Worm (Caenorhabditis elegans): ENCODE results near the gene F38A5.22.

The F38A5.22 gene

DNA sequence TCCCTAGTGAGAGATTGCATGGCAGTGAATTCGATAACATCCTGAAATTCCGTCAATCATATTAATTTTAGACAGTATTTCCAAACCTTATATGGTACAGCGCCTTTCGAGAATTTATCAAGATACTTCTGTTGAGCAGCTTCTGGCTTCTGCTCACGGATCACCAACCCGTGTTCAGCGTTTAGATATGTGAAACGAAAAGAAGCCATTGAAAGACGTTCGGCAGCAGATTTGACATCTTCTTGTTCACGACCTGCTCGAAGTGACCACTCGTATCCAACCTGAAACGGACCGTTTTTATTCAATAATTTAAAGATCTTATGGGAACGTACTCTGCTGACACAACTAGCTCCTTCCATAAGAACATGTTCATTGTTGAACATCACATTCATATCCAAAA is 14.1 kb downstream of the F38A5.22 start:
- TF ChIP-seq che-1 (tag; optimal IDR thresholded peaks at IDR 0.05), result no peak
- no peak for TF ChIP-seq dve-1 (tag; optimal IDR thresholded peaks at IDR 0.05)
- no peak for TF ChIP-seq C38D4.7 (GFP tag; optimal IDR thresholded peaks at IDR 0.05)
- TF ChIP-seq madf-2 (tag; optimal IDR thresholded peaks at IDR 0.05), result no peak
- TF ChIP-seq unc-55 (GFP tag; optimal IDR thresholded peaks at IDR 0.05), result no peak
- no peak for TF ChIP-seq dmd-4 (tag; optimal IDR thresholded peaks at IDR 0.05; ENCODE audit: borderline replicate concordance)
- TF ChIP-seq ceh-48 (tag; optimal IDR thresholded peaks at IDR 0.05), result no peak
- no peak for TF ChIP-seq nfya-1 (tag; optimal IDR thresholded peaks at IDR 0.05)
- no peak for TF ChIP-seq ceh-34 (tag; optimal IDR thresholded peaks at IDR 0.05)

DNA sequence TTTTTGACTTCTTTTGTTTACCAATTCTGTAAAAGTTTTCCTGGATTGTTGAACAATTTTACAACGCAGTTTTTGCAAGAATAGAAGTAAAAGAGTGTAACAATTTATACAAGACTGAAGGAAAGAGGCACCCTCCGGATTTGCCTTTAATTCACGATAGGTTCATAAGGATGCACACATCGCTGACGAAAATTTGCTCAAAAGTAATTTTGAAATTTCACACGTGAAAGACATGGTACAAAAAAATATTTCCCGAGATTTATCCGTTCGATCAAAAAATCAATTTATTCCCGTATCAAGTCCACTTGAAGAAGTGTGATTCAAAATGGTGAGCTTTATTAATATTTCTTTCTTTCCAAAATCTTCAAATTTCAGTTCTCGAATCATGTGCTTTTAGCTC is 17.8 kb downstream of the F38A5.22 start, which contains the start of gene C43G2.3:
TSS of gene C43G2.3 (plus strand) at position 301 of the 400 bp plus-strand sequence.
- no peak for TF ChIP-seq ceh-45 (GFP tag; IDR thresholded peaks at IDR 0.05)

DNA sequence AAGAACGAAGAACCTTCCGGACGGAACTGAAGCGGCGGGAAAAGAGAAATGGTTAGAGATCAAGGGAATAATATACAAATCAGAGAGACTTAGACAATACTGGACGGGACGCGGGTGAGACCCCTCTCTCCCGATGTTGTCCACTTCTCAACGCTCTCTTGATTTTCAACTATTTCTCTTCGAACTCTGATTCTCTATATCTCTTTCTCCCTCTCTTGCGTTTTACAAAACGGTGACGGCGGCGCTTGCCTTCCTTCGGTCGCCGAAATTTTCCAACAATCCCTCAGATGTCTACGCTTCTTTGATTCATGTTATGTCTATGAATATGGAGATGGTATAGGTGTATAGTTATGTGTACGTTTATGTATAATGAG is 19.0 kb downstream of the F38A5.22 start:
- TF ChIP-seq dve-1 (tag; optimal IDR thresholded peaks at IDR 0.05) (no peak), ttx-3 (tag; optimal IDR thresholded peaks at IDR 0.05) (no peak), eyg-1 (tag; optimal IDR thresholded peaks at IDR 0.05) (no peak), hlh-6 (tag; optimal IDR thresholded peaks at IDR 0.05) (no peak), fkh-10 (GFP tag; optimal IDR thresholded peaks at IDR 0.05) (no peak), ceh-22 (tag; optimal IDR thresholded peaks at IDR 0.05) (peak; percentile 29), unc-42 (tag; optimal IDR thresholded peaks at IDR 0.05) (no peak), che-1 (tag; optimal IDR thresholded peaks at IDR 0.05) (no peak), hlh-13 (GFP tag; optimal IDR thresholded peaks at IDR 0.05) (no peak), sox-4 (tag; optimal IDR thresholded peaks at IDR 0.05) (no peak), fkh-6 (tag; optimal IDR thresholded peaks at IDR 0.05) (no peak), nhr-232 (tag; optimal IDR thresholded peaks at IDR 0.05) (no peak), dmd-4 (tag; optimal IDR thresholded peaks at IDR 0.05; ENCODE audit: borderline replicate concordance) (no peak), nhr-11 (tag; optimal IDR thresholded peaks at IDR 0.05) (no peak), elt-4 (tag; optimal IDR thresholded peaks at IDR 0.05) (no peak), hlh-8 (tag; optimal IDR thresholded peaks at IDR 0.05) (no peak), pat-9 (tag; optimal IDR thresholded peaks at IDR 0.05) (no peak), lin-11 (tag; optimal IDR thresholded peaks at IDR 0.05) (no peak), T23F11.4 (GFP tag; optimal IDR thresholded peaks at IDR 0.05) (no peak), ztf-16 (tag; optimal IDR thresholded peaks at IDR 0.05) (no peak), pha-4 (tag; optimal IDR thresholded peaks at IDR 0.05) (no peak), ceh-18 (tag; optimal IDR thresholded peaks at IDR 0.05) (peak; percentile 17), ceh-30 (tag; optimal IDR thresholded peaks at IDR 0.05) (peak; percentile 23), npax-4 (tag; optimal IDR thresholded peaks at IDR 0.05) (no peak), tbx-2 (tag; optimal IDR thresholded peaks at IDR 0.05) (peak; percentile 54), C38D4.7 (GFP tag; optimal IDR thresholded peaks at IDR 0.05) (no peak), ceh-48 (tag; optimal IDR thresholded peaks at IDR 0.05) (no peak), ceh-14 (tag; optimal IDR thresholded peaks at IDR 0.05) (no peak), lim-6 (tag; optimal IDR thresholded peaks at IDR 0.05) (no peak), Y22D7AL.16 (tag; optimal IDR thresholded peaks at IDR 0.05) (no peak), sdc-2 (tag; optimal IDR thresholded peaks at IDR 0.05) (no peak), F13H6.1 (tag; optimal IDR thresholded peaks at IDR 0.05) (peak; percentile 25), ahr-1 (tag; optimal IDR thresholded peaks at IDR 0.05) (no peak), unc-86 (tag; optimal IDR thresholded peaks at IDR 0.05) (no peak), mec-3 (tag; optimal IDR thresholded peaks at IDR 0.05; ENCODE audit: borderline replicate concordance) (no peak), K02D7.2 (tag; optimal IDR thresholded peaks at IDR 0.05) (no peak), hlh-30 (tag; optimal IDR thresholded peaks at IDR 0.05; ENCODE audit: insufficient read depth) (no peak), madf-2 (tag; optimal IDR thresholded peaks at IDR 0.05) (no peak), ceh-31 (tag; optimal IDR thresholded peaks at IDR 0.05) (peak; percentile 70), zip-5 (tag; optimal IDR thresholded peaks at IDR 0.05) (no peak), ceh-24 (tag; optimal IDR thresholded peaks at IDR 0.05) (no peak), nfya-1 (tag; optimal IDR thresholded peaks at IDR 0.05) (peak; percentile 57), pros-1 (tag; optimal IDR thresholded peaks at IDR 0.05) (peak; percentile 32), unc-3 (GFP tag; conservative IDR thresholded peaks at IDR 0.05) (no peak), unc-3 (tag; optimal IDR thresholded peaks at IDR 0.05) (no peak), ceh-6 (GFP tag; optimal IDR thresholded peaks at IDR 0.05) (no peak)
